Fruit fly (Drosophila melanogaster) whole organism, adult: ENCODE measurements around the gene Gr61a.

Experiments used
- CG12768 ChIP-seq: fragments of 200-800 bp; sonication (Bioruptor generic); optimal IDR thresholded peaks from 2 replicates; lab custom pipeline; 2017; ENCODE audit warnings: missing biosample characterization, missing genetic modification characterization, mild to moderate bottlenecking, moderate library complexity, missing genetic modification reagents
- CG14711 ChIP-seq: fragments of 200-800 bp; sonication (Bioruptor generic); optimal IDR thresholded peaks from 2 replicates; lab custom pipeline; 2018; ENCODE audit warnings: missing biosample characterization, mild to moderate bottlenecking, missing genetic modification characterization, moderate library complexity
- CG1620 ChIP-seq: fragments of 200-800 bp; sonication (Bioruptor generic); optimal IDR thresholded peaks from 2 replicates; lab custom pipeline; 2016; ENCODE audit warnings: missing biosample characterization, missing genetic modification characterization
- CG7045 ChIP-seq: fragments of 200-800 bp; sonication (Bioruptor generic); optimal IDR thresholded peaks from 2 replicates; lab custom pipeline; 2017; ENCODE audit warnings: missing biosample characterization, mild to moderate bottlenecking, missing genetic modification characterization
- CG7101 ChIP-seq: fragments of 200-800 bp; sonication (Bioruptor generic); optimal IDR thresholded peaks from 2 replicates; lab custom pipeline; 2018; ENCODE audit warnings: missing biosample characterization, mild to moderate bottlenecking, missing genetic modification characterization, moderate library complexity
- Crg-1 ChIP-seq: fragments of 200-800 bp; sonication (Bioruptor generic); optimal IDR thresholded peaks from 2 replicates; lab custom pipeline; 2016; ENCODE audit warnings: missing biosample characterization, missing genetic modification characterization
- ovo ChIP-seq: fragments of 200-800 bp; sonication (Bioruptor generic); optimal IDR thresholded peaks from 2 replicates; lab custom pipeline; 2016; ENCODE audit warnings: missing biosample characterization, missing genetic modification characterization

dm6 chr3L:837552-838187, 3.6 kb upstream of the Gr61a start, which contains the start of the genes CG13901 and CG13887:
- peak; percentile 90 for TF ChIP-seq CG7045 (GFP tag; lab: Kevin White, UChicago)
- peak; percentile 89 for TF ChIP-seq Crg-1 (GFP tag; lab: Kevin White, UChicago)
- peak; percentile 84 for TF ChIP-seq ovo
- peak; percentile 90 for TF ChIP-seq CG12768
- TF ChIP-seq CG7101 (tag; lab: Kevin White, UChicago), result peak; percentile 89
- peak; percentile 88 for TF ChIP-seq CG1620 (GFP tag; lab: Kevin White, UChicago)
- peak; percentile 100 for TF ChIP-seq CG14711 (tag; lab: Kevin White, UChicago)
